Fruit fly (Drosophila melanogaster) whole organism, embryonic: Measurements from ENCODE around the gene spn-F.
A peak's percentile ranks its signal among the peaks of the same experiment; 100 is the strongest.

Experiments
- Aef1 ChIP-seq: fragments of 200-800 bp; sonication (Bioruptor generic); IDR thresholded peaks from 3 replicates; pipeline ENCODE4 v1.3.6; 2022; ENCODE audit warnings: missing biosample characterization, missing genetic modification characterization
- Bdp1 ChIP-seq: fragments of 200-800 bp; sonication (Bioruptor generic); optimal IDR thresholded peaks from 3 replicates; lab custom pipeline; 2016; ENCODE audit warnings: missing biosample characterization, missing genetic modification characterization
- C15 ChIP-seq: fragments of 200-800 bp; sonication (Bioruptor generic); IDR thresholded peaks from 3 replicates; pipeline ENCODE4 v1.3.6; 2022; ENCODE audit warnings: missing biosample characterization, missing genetic modification characterization
- CG10543 ChIP-seq: fragments of 200-800 bp; sonication (Bioruptor generic); optimal IDR thresholded peaks from 3 replicates; lab custom pipeline; 2017; ENCODE audit warnings: missing biosample characterization, mild to moderate bottlenecking, missing genetic modification characterization, moderate library complexity
- CG11560 ChIP-seq: fragments of 200-800 bp; sonication (Bioruptor generic); IDR thresholded peaks from 3 replicates; pipeline ENCODE4 v1.3.6; 2022; ENCODE audit warnings: missing biosample characterization, missing genetic modification characterization
- CG1233 ChIP-seq: fragments of 200-800 bp; sonication (Bioruptor generic); optimal IDR thresholded peaks from 4 replicates; lab custom pipeline; 2018; ENCODE audit warnings: missing biosample characterization, mild to moderate bottlenecking, missing genetic modification characterization
- CG13894 ChIP-seq: fragments of 200-800 bp; sonication (Bioruptor generic); optimal IDR thresholded peaks from 3 replicates; lab custom pipeline; 2018; ENCODE audit warnings: missing biosample characterization, mild to moderate bottlenecking, missing genetic modification characterization, moderate library complexity
- CG15479 ChIP-seq: fragments of 200-800 bp; sonication (Bioruptor generic); optimal IDR thresholded peaks from 3 replicates; lab custom pipeline; 2019; ENCODE audit warnings: missing biosample characterization, mild to moderate bottlenecking, missing genetic modification characterization, moderate library complexity
- CG16813 ChIP-seq: fragments of 200-800 bp; sonication (Bioruptor generic); IDR thresholded peaks from 3 replicates; pipeline ENCODE4 v1.3.6; 2022; ENCODE audit warnings: missing biosample characterization, missing genetic modification characterization; ENCODE audit not compliant: partially characterized antibody
- CG17385 ChIP-seq: fragments of 200-800 bp; sonication (Bioruptor generic); optimal IDR thresholded peaks from 3 replicates; lab custom pipeline; 2018; ENCODE audit warnings: missing biosample characterization, mild to moderate bottlenecking, missing genetic modification characterization
- CG1792 ChIP-seq: fragments of 200-800 bp; sonication (Bioruptor generic); optimal IDR thresholded peaks from 2 replicates; lab custom pipeline; 2016; ENCODE audit warnings: missing biosample characterization, missing genetic modification characterization
- CG18262 ChIP-seq: fragments of 200-800 bp; optimal IDR thresholded peaks from 3 replicates; lab custom pipeline; 2019; ENCODE audit warnings: missing biosample characterization, mild to moderate bottlenecking, missing genetic modification characterization, moderate library complexity
- CG18599 ChIP-seq: fragments of 200-800 bp; sonication (Bioruptor generic); optimal IDR thresholded peaks from 3 replicates; lab custom pipeline; 2017; ENCODE audit warnings: missing biosample characterization, missing genetic modification characterization, mild to moderate bottlenecking, moderate library complexity, missing genetic modification reagents
- CG2116 ChIP-seq: fragments of 200-800 bp; sonication (Bioruptor generic); optimal IDR thresholded peaks from 3 replicates; lab custom pipeline; 2018; ENCODE audit warnings: missing biosample characterization, mild to moderate bottlenecking, missing genetic modification characterization
- CG31224 ChIP-seq: fragments of 200-800 bp; sonication (Bioruptor generic); IDR thresholded peaks from 2 replicates; pipeline ENCODE4 v1.3.6; 2022; ENCODE audit warnings: missing biosample characterization, missing genetic modification characterization
- CG3281 ChIP-seq: fragments of 200-800 bp; sonication (Bioruptor generic); optimal IDR thresholded peaks from 3 replicates; lab custom pipeline; 2017; ENCODE audit warnings: missing biosample characterization, mild to moderate bottlenecking, missing genetic modification characterization
- CG34422 ChIP-seq: fragments of 200-800 bp; sonication (Bioruptor generic); IDR thresholded peaks from 3 replicates; pipeline ENCODE4 v1.3.6; 2022; ENCODE audit warnings: missing biosample characterization, missing genetic modification characterization
- CG3726 ChIP-seq: fragments of 200-800 bp; sonication (Bioruptor generic); IDR thresholded peaks from 3 replicates; pipeline ENCODE4, ENCODE4 v1.3.6; 2022; ENCODE audit warnings: missing biosample characterization, missing genetic modification characterization
- CG3838 ChIP-seq: fragments of 200-800 bp; sonication (Bioruptor generic); optimal IDR thresholded peaks from 3 replicates; lab custom pipeline; 2016; ENCODE audit warnings: missing biosample characterization, missing genetic modification characterization
- CG42726 ChIP-seq: fragments of 200-800 bp; sonication (Bioruptor generic); IDR thresholded peaks from 2 replicates; pipeline ENCODE4 v1.3.6; 2022; ENCODE audit warnings: missing biosample characterization, missing genetic modification characterization; ENCODE audit not compliant: partially characterized antibody
- CG4820 ChIP-seq: fragments of 200-800 bp; sonication (Bioruptor generic); optimal IDR thresholded peaks from 3 replicates; lab custom pipeline; 2016; ENCODE audit warnings: missing biosample characterization, missing genetic modification characterization
- CG6689 ChIP-seq: fragments of 200-800 bp; sonication (Bioruptor generic); IDR thresholded peaks from 2 replicates; pipeline ENCODE4 v1.3.6; 2022; ENCODE audit warnings: missing biosample characterization, missing genetic modification characterization
- CG9817 ChIP-seq: fragments of 200-800 bp; sonication (Bioruptor generic); optimal IDR thresholded peaks from 2 replicates; lab custom pipeline; 2018; ENCODE audit warnings: missing biosample characterization, mild to moderate bottlenecking, missing genetic modification characterization, moderate library complexity
- CTCF ChIP-seq: fragments of 200-800 bp; sonication (Bioruptor generic); optimal IDR thresholded peaks from 2 replicates; lab custom pipeline; 2017; ENCODE audit warnings: missing biosample characterization, mild to moderate bottlenecking, missing genetic modification characterization, moderate library complexity
- CoRest ChIP-seq: fragments of 200-800 bp; sonication (Bioruptor generic); optimal IDR thresholded peaks from 3 replicates; lab custom pipeline; 2018; ENCODE audit warnings: missing biosample characterization, mild to moderate bottlenecking, missing genetic modification characterization, moderate library complexity
- Dfd ChIP-seq, 2 experiments: fragments of >200 bp; optimal IDR thresholded peaks; 2 replicates each; lab custom pipeline; 2017; ENCODE audit warnings: missing biosample characterization in 2 of 2, missing genetic modification characterization in 2 of 2
- Doc3 ChIP-seq: fragments of 200-800 bp; sonication (Bioruptor generic); IDR thresholded peaks from 3 replicates; pipeline ENCODE4 v1.3.6; 2022; ENCODE audit warnings: missing biosample characterization, missing genetic modification characterization; ENCODE audit not compliant: partially characterized antibody
- Dp ChIP-seq: fragments of 200-800 bp; sonication (Bioruptor generic); optimal IDR thresholded peaks from 2 replicates; lab custom pipeline; 2018; ENCODE audit warnings: missing biosample characterization, mild to moderate bottlenecking, missing genetic modification characterization, moderate library complexity
- Ets65A ChIP-seq: fragments of 200-800 bp; sonication (Bioruptor generic); peaks from one replicate; lab custom pipeline; 2016; ENCODE audit warnings: missing biosample characterization, missing genetic modification characterization
- Fer2 ChIP-seq: fragments of 200-800 bp; sonication (Bioruptor generic); optimal IDR thresholded peaks from 2 replicates; lab custom pipeline; 2018; ENCODE audit warnings: missing biosample characterization, mild to moderate bottlenecking, missing genetic modification characterization, moderate library complexity
- Fer3 ChIP-seq: fragments of 200-800 bp; sonication (Bioruptor generic); optimal IDR thresholded peaks from 2 replicates; lab custom pipeline; 2018; ENCODE audit warnings: missing biosample characterization, mild to moderate bottlenecking, missing genetic modification characterization, moderate library complexity
- H2.0 ChIP-seq: fragments of 200-800 bp; sonication (Bioruptor generic); IDR thresholded peaks from 2 replicates; pipeline ENCODE4 v1.3.6; 2022; ENCODE audit warnings: missing biosample characterization, missing genetic modification characterization
- HmgD ChIP-seq: fragments of 200-800 bp; sonication (Bioruptor generic); optimal IDR thresholded peaks from 3 replicates; lab custom pipeline; 2016; ENCODE audit warnings: missing biosample characterization, missing genetic modification characterization
- HmgZ ChIP-seq: fragments of 200-800 bp; sonication (Bioruptor generic); optimal IDR thresholded peaks from 2 replicates; lab custom pipeline; 2018; ENCODE audit warnings: missing biosample characterization, mild to moderate bottlenecking, missing genetic modification characterization
- Hmx ChIP-seq: fragments of 200-800 bp; sonication (Bioruptor generic); optimal IDR thresholded peaks from 2 replicates; lab custom pipeline; 2016; ENCODE audit warnings: missing biosample characterization, missing genetic modification characterization
- Jarid2 ChIP-seq: fragments of 200-800 bp; sonication (Bioruptor generic); optimal IDR thresholded peaks from 3 replicates; lab custom pipeline; 2017; ENCODE audit warnings: mild to moderate bottlenecking, missing biosample characterization, missing genetic modification reagents, missing genetic modification characterization
- NfI ChIP-seq: fragments of 200-800 bp; sonication (Bioruptor generic); optimal IDR thresholded peaks from 3 replicates; lab custom pipeline; 2018; ENCODE audit warnings: missing biosample characterization, mild to moderate bottlenecking, missing genetic modification characterization, moderate library complexity
- Side ChIP-seq: fragments of 200-800 bp; sonication (Bioruptor generic); optimal IDR thresholded peaks from 2 replicates; lab custom pipeline; 2016; ENCODE audit warnings: missing biosample characterization, missing genetic modification characterization
- Sox100B ChIP-seq: fragments of 200-800 bp; sonication (Bioruptor generic); optimal IDR thresholded peaks from 3 replicates; lab custom pipeline; 2018; ENCODE audit warnings: missing biosample characterization, mild to moderate bottlenecking, missing genetic modification characterization
- Stat92E ChIP-seq, 3 experiments: fragments of >200 bp in 2 of 3; fragments of 200-800 bp in 1 of 3; sonication (Bioruptor generic) in 1 of 3; optimal IDR thresholded peaks; 2 replicates each; lab custom pipeline; 2017 to 2019; ENCODE audit warnings: missing biosample characterization in 3 of 3, missing genetic modification characterization in 3 of 3, mild to moderate bottlenecking in 1 of 3, moderate library complexity in 1 of 3
- da ChIP-seq: fragments of 200-800 bp; sonication (Bioruptor generic); optimal IDR thresholded peaks from 2 replicates; lab custom pipeline; 2016; ENCODE audit warnings: missing biosample characterization, missing genetic modification characterization
- knrl ChIP-seq: fragments of 200-800 bp; sonication (Bioruptor generic); IDR thresholded peaks from 3 replicates; pipeline ENCODE4 v1.3.6; 2022; ENCODE audit warnings: missing biosample characterization, missing genetic modification characterization; ENCODE audit not compliant: partially characterized antibody
- lab ChIP-seq: fragments of 200-800 bp; sonication (Bioruptor generic); optimal IDR thresholded peaks from 3 replicates; lab custom pipeline; 2017; ENCODE audit warnings: missing biosample characterization, missing genetic modification characterization, mild to moderate bottlenecking, moderate library complexity, missing genetic modification reagents
- luna ChIP-seq: fragments of 200-800 bp; sonication (Bioruptor generic); optimal IDR thresholded peaks from 2 replicates; lab custom pipeline; 2016; ENCODE audit warnings: missing biosample characterization, missing genetic modification characterization
- nerfin-2 ChIP-seq: fragments of 200-800 bp; sonication (Bioruptor generic); IDR thresholded peaks from 2 replicates; pipeline ENCODE4 v1.3.6; 2022; ENCODE audit warnings: missing biosample characterization, missing genetic modification characterization; ENCODE audit not compliant: partially characterized antibody
- nmo ChIP-seq: fragments of 200-800 bp; sonication (Bioruptor generic); optimal IDR thresholded peaks from 2 replicates; lab custom pipeline; 2018; ENCODE audit warnings: missing biosample characterization, mild to moderate bottlenecking, missing genetic modification characterization, moderate library complexity
- nom ChIP-seq: fragments of 200-800 bp; sonication (Bioruptor generic); optimal IDR thresholded peaks from 2 replicates; lab custom pipeline; 2017; ENCODE audit warnings: missing biosample characterization, missing genetic modification characterization, mild to moderate bottlenecking, moderate library complexity, missing genetic modification reagents
- sens-2 ChIP-seq: fragments of 200-800 bp; sonication (Bioruptor generic); IDR thresholded peaks from 2 replicates; pipeline ENCODE4 v1.3.6; 2022; ENCODE audit warnings: missing biosample characterization, missing genetic modification characterization
- tin ChIP-seq: fragments of 200-800 bp; sonication (Bioruptor generic); optimal IDR thresholded peaks from 3 replicates; lab custom pipeline; 2016; ENCODE audit warnings: missing biosample characterization, missing genetic modification characterization

The spn-F gene

DNA sequence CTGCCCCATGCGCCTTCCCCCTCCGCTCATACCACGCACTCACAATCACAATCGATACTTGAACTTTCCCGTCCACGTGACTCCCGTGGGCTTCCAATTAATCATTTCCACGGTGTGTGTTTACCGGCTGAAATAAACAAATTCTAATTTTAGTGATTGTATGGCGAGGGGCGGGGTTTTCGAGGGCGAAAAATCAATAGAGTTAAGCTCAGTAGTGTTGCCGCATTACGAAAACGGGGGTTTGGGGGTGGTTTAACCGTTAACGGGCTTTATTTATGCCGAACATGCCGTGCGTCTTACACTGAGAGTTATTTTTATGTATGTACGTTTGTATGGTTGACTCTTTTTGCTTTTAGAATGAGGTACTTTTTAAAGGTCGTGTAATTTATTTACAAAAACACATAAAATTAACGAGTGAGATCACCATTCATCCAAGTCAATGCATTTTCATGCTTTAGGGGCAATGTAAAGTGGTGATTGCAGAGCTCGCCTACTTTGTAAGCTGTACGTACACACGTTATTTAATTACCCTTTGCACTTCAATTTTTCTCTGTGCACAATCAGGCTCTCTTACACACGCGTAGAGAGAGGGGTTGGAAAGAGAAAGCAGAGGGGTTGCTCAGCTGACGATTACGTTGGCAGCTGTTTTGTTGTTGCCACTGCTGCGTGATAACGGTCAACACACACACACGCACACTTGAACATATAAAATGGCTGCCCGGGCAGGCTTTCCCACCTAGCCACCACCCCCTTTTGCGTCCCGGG lies 32.6 kb upstream of the spn-F start (continued):
- TF ChIP-seq Sox100B (peak; percentile 81), CG9817 (tag; lab: Kevin White, UChicago) (peak; percentile 85), CG4820 (GFP tag; lab: Kevin White, UChicago) (peak; percentile 75), Doc3 (no peak), CG11560 (no peak), CG31224 (no peak), Stat92E (GFP tag; optimal IDR thresholded peaks at IDR 0.05; lab: Kevin White, UChicago) (no peak), Fer2 (tag; lab: Kevin White, UChicago) (peak; percentile 65), HmgD (GFP tag; lab: Kevin White, UChicago) (peak; percentile 79), CG18262 (peak; percentile 84), da (GFP tag; lab: Kevin White, UChicago) (peak; percentile 41), CoRest (tag; lab: Kevin White, UChicago) (peak; percentile 92), CG42726 (GFP tag; lab: Robert Waterston, UW) (no peak), CG1792 (GFP tag; lab: Kevin White, UChicago) (peak; percentile 65), Jarid2 (GFP tag; lab: Kevin White, UChicago) (peak; percentile 12), Hmx (peak; percentile 40), Dfd (GFP tag; optimal IDR thresholded peaks at IDR 0.05; lab: Kevin White, UChicago) (no peak), Dp (GFP tag; lab: Kevin White, UChicago) (no peak), knrl (GFP tag; lab: Robert Waterston, UW) (no peak), Bdp1 (GFP tag; lab: Kevin White, UChicago) (peak; percentile 69), NfI (peak; percentile 83), H2.0 (GFP tag; lab: Robert Waterston, UW) (no peak), lab (GFP tag; lab: Kevin White, UChicago) (peak; percentile 89), CG10543 (GFP tag; lab: Kevin White, UChicago) (peak; percentile 82), Fer3 (peak; percentile 85), CG3726 (GFP tag; lab: Robert Waterston, UW) (no peak), CG13894 (no peak), Side (GFP tag; lab: Kevin White, UChicago) (peak; percentile 85), CG2116 (GFP tag; lab: Kevin White, UChicago) (peak; percentile 28), CG15479 (GFP tag; lab: Kevin White, UChicago) (peak; percentile 40), CG3281 (GFP tag; lab: Kevin White, UChicago) (peak; percentile 86), nerfin-2 (GFP tag; lab: Robert Waterston, UW) (no peak), C15 (GFP tag; lab: Robert Waterston, UW) (no peak), CG1233 (GFP tag; lab: Kevin White, UChicago) (peak; percentile 76), CG17385 (GFP tag; lab: Kevin White, UChicago) (peak; percentile 78), CG18599 (GFP tag; lab: Kevin White, UChicago) (peak; percentile 95), luna (GFP tag; lab: Kevin White, UChicago) (peak; percentile 74), nom (no peak), sens-2 (GFP tag; lab: Robert Waterston, UW) (no peak), CG34422 (GFP tag; lab: Robert Waterston, UW) (no peak), CG16813 (GFP tag; lab: Robert Waterston, UW) (no peak), CG3838 (GFP tag; lab: Kevin White, UChicago) (peak; percentile 73), Aef1 (GFP tag; lab: Robert Waterston, UW) (no peak), tin (GFP tag; lab: Kevin White, UChicago) (peak; percentile 73), nmo (GFP tag; lab: Kevin White, UChicago) (peak; percentile 86), HmgZ (tag; lab: Kevin White, UChicago) (peak; percentile 85), Ets65A (GFP tag; lab: Kevin White, UChicago) (peak; percentile 98), CTCF (GFP tag; lab: Kevin White, UChicago) (no peak), CG6689 (GFP tag; lab: Robert Waterston, UW) (no peak)
